Worm (Caenorhabditis elegans) whole organism, L2 larva: ENCODE measurements around the gene cng-2.
A peak's percentile ranks its signal among the peaks of the same experiment; 100 is the strongest.

Source experiments
- C34F6.9 ChIP-seq: fragments of 150-350 bp; optimal IDR thresholded peaks from 2 replicates; lab custom pipeline; 2014; ENCODE audit warnings: missing biosample characterization, missing genetic modification characterization
- F13H6.1 ChIP-seq: sonication (generic microtip); optimal IDR thresholded peaks from 2 replicates; lab custom pipeline; 2016; ENCODE audit warnings: missing genetic modification characterization, missing compliant biosample characterization
- R02D3.7 ChIP-seq: fragments of 150-350 bp; optimal IDR thresholded peaks from 2 replicates; lab custom pipeline; 2014; ENCODE audit warnings: missing biosample characterization, missing genetic modification characterization
- Y55F3AM.14 ChIP-seq: fragments of 200-800 bp; sonication (Bioruptor generic); optimal IDR thresholded peaks from 2 replicates; lab custom pipeline; 2018; ENCODE audit warnings: mild to moderate bottlenecking, missing genetic modification characterization, missing compliant biosample characterization
- ZK546.5 ChIP-seq: sonication (generic microtip); optimal IDR thresholded peaks from 2 replicates; lab custom pipeline; 2017; ENCODE audit warnings: missing biosample characterization, missing genetic modification characterization
- alr-1 ChIP-seq: fragments of 150-350 bp; optimal IDR thresholded peaks from 2 replicates; lab custom pipeline; 2014; ENCODE audit warnings: missing biosample characterization, missing genetic modification characterization
- aly-2 ChIP-seq: fragments of 150-350 bp; optimal IDR thresholded peaks from 2 replicates; lab custom pipeline; 2014; ENCODE audit warnings: missing biosample characterization, missing genetic modification characterization
- ama-1 ChIP-seq: fragments of 150-350 bp; optimal IDR thresholded peaks from 2 replicates; lab custom pipeline; 2018; ENCODE audit warnings: inconsistent platforms
- blmp-1 ChIP-seq: sonication (generic microtip); optimal IDR thresholded peaks from 2 replicates; lab custom pipeline; 2017; ENCODE audit warnings: missing genetic modification characterization, mild to moderate bottlenecking, missing compliant biosample characterization, antibody characterized with exemption, moderate library complexity; ENCODE audit not compliant: insufficient read depth
- ceh-16 ChIP-seq: fragments of 150-350 bp; optimal IDR thresholded peaks from 2 replicates; lab custom pipeline; 2014; ENCODE audit warnings: missing biosample characterization, missing genetic modification characterization
- ceh-82 ChIP-seq: fragments of 150-350 bp; optimal IDR thresholded peaks from 2 replicates; lab custom pipeline; 2014; ENCODE audit warnings: missing biosample characterization, missing genetic modification characterization
- crh-2 ChIP-seq: sonication (generic microtip); optimal IDR thresholded peaks from 2 replicates; lab custom pipeline; 2017; ENCODE audit warnings: missing biosample characterization, missing genetic modification characterization
- dmd-4 ChIP-seq: sonication (generic microtip); optimal IDR thresholded peaks from 2 replicates; lab custom pipeline; 2017; ENCODE audit warnings: missing biosample characterization, missing genetic modification characterization
- egl-27 ChIP-seq: sonication (generic microtip); optimal IDR thresholded peaks from 3 replicates; lab custom pipeline; 2017; ENCODE audit warnings: missing biosample characterization, missing genetic modification reagents, missing genetic modification characterization
- elt-1 ChIP-seq: fragments of 150-350 bp; optimal IDR thresholded peaks from 2 replicates; lab custom pipeline; 2014; ENCODE audit warnings: missing biosample characterization, missing genetic modification characterization
- elt-3 ChIP-seq: sonication (generic microtip); optimal IDR thresholded peaks from 2 replicates; lab custom pipeline; 2017; ENCODE audit warnings: missing biosample characterization, missing genetic modification characterization
- fos-1 ChIP-seq: fragments of 150-350 bp; optimal IDR thresholded peaks from 2 replicates; lab custom pipeline; 2014; ENCODE audit warnings: missing biosample characterization, missing genetic modification characterization
- gmeb-1 ChIP-seq: fragments of 150-350 bp; optimal IDR thresholded peaks from 2 replicates; lab custom pipeline; 2014; ENCODE audit warnings: missing biosample characterization, missing genetic modification characterization
- lin-11 ChIP-seq: fragments of 150-350 bp; sonication (generic microtip); optimal IDR thresholded peaks from 2 replicates; lab custom pipeline; 2014; ENCODE audit warnings: missing biosample characterization, missing genetic modification characterization, inconsistent platforms, mixed read lengths
- lin-13 ChIP-seq: fragments of 150-350 bp; optimal IDR thresholded peaks from 2 replicates; lab custom pipeline; 2014; ENCODE audit warnings: missing biosample characterization, missing genetic modification reagents, missing genetic modification characterization
- lin-39 ChIP-seq: fragments of 150-350 bp; optimal IDR thresholded peaks from 2 replicates; lab custom pipeline; 2014; ENCODE audit warnings: missing biosample characterization, missing genetic modification reagents, missing genetic modification characterization
- lsy-2 ChIP-seq, 2 experiments: fragments of 150-350 bp in 1 of 2; sonication (generic microtip) in 1 of 2; optimal IDR thresholded peaks; 2 replicates each; lab custom pipeline; 2014 to 2017; ENCODE audit warnings: missing biosample characterization in 2 of 2, missing genetic modification characterization in 2 of 2
- mab-5 ChIP-seq: fragments of 150-350 bp; optimal IDR thresholded peaks from 2 replicates; lab custom pipeline; 2014; ENCODE audit warnings: missing biosample characterization, missing genetic modification characterization
- mbf-1 ChIP-seq: sonication (generic microtip); optimal IDR thresholded peaks from 2 replicates; lab custom pipeline; 2017; ENCODE audit warnings: missing biosample characterization, missing genetic modification characterization
- mdl-1 ChIP-seq, 2 experiments: fragments of 150-350 bp in 1 of 2; sonication (generic microtip) in 1 of 2; optimal IDR thresholded peaks; 2 replicates each; lab custom pipeline; 2017; ENCODE audit warnings: missing biosample characterization in 2 of 2, missing genetic modification characterization in 2 of 2
- nhr-10 ChIP-seq: sonication (generic microtip); optimal IDR thresholded peaks from 2 replicates; lab custom pipeline; 2017; ENCODE audit warnings: missing biosample characterization, missing genetic modification characterization
- nhr-11 ChIP-seq: fragments of 150-350 bp; optimal IDR thresholded peaks from 2 replicates; lab custom pipeline; 2014; ENCODE audit warnings: missing biosample characterization, missing genetic modification characterization
- nhr-12 ChIP-seq: fragments of 150-350 bp; optimal IDR thresholded peaks from 2 replicates; lab custom pipeline; 2014; ENCODE audit warnings: missing biosample characterization, missing genetic modification characterization
- nhr-129 ChIP-seq: fragments of 150-350 bp; optimal IDR thresholded peaks from 2 replicates; lab custom pipeline; 2014; ENCODE audit warnings: missing biosample characterization, missing genetic modification characterization
- nhr-21 ChIP-seq: fragments of 150-350 bp; optimal IDR thresholded peaks from 2 replicates; lab custom pipeline; 2014; ENCODE audit warnings: missing biosample characterization, missing genetic modification characterization
- nhr-23 ChIP-seq: fragments of 150-350 bp; optimal IDR thresholded peaks from 2 replicates; lab custom pipeline; 2014; ENCODE audit warnings: missing biosample characterization, missing genetic modification reagents, missing genetic modification characterization
- nhr-237 ChIP-seq: fragments of 150-350 bp; optimal IDR thresholded peaks from 2 replicates; lab custom pipeline; 2014; ENCODE audit warnings: missing biosample characterization, missing genetic modification characterization
- nhr-25 ChIP-seq: fragments of 150-350 bp; sonication (generic microtip); optimal IDR thresholded peaks from 3 replicates; lab custom pipeline; 2014; ENCODE audit warnings: missing biosample characterization, missing genetic modification characterization
- nhr-6 ChIP-seq: fragments of 150-350 bp; optimal IDR thresholded peaks from 2 replicates; lab custom pipeline; 2014; ENCODE audit warnings: missing biosample characterization, missing genetic modification characterization
- nhr-77 ChIP-seq: fragments of 150-350 bp; optimal IDR thresholded peaks from 2 replicates; lab custom pipeline; 2014; ENCODE audit warnings: missing biosample characterization, missing genetic modification characterization
- peb-1 ChIP-seq: fragments of 150-350 bp; optimal IDR thresholded peaks from 2 replicates; lab custom pipeline; 2014; ENCODE audit warnings: missing biosample characterization, missing genetic modification characterization
- sem-4 ChIP-seq: fragments of 150-350 bp; optimal IDR thresholded peaks from 2 replicates; lab custom pipeline; 2014; ENCODE audit warnings: missing biosample characterization, missing genetic modification reagents, missing genetic modification characterization
- skn-1 ChIP-seq: sonication (generic microtip); optimal IDR thresholded peaks from 2 replicates; lab custom pipeline; 2017; ENCODE audit warnings: missing biosample characterization, missing genetic modification characterization
- sma-3 ChIP-seq: sonication (generic microtip); optimal IDR thresholded peaks from 2 replicates; lab custom pipeline; 2016; ENCODE audit warnings: missing genetic modification reagents, missing genetic modification characterization, missing compliant biosample characterization
- sma-9 ChIP-seq, 2 experiments: fragments of 150-350 bp in 1 of 2; sonication (generic microtip) in 1 of 2; optimal IDR thresholded peaks; 2 replicates each; lab custom pipeline; 2014 to 2016; ENCODE audit warnings: missing genetic modification characterization in 2 of 2, mild to moderate bottlenecking in 1 of 2, missing biosample characterization in 1 of 2, missing compliant biosample characterization in 1 of 2, missing genetic modification reagents in 1 of 2, moderate library complexity in 1 of 2
- snpc-4 ChIP-seq: fragments of 150-350 bp; optimal IDR thresholded peaks from 2 replicates; lab custom pipeline; 2014; ENCODE audit warnings: missing biosample characterization, missing genetic modification characterization
- unc-39 ChIP-seq: fragments of 150-350 bp; optimal IDR thresholded peaks from 2 replicates; lab custom pipeline; 2014; ENCODE audit warnings: missing biosample characterization, missing genetic modification characterization
- unc-55 ChIP-seq: fragments of 150-350 bp; sonication (generic microtip); optimal IDR thresholded peaks from 3 replicates; lab custom pipeline; 2014; ENCODE audit warnings: missing biosample characterization, missing genetic modification reagents, missing genetic modification characterization
- unc-62 ChIP-seq: fragments of 150-350 bp; optimal IDR thresholded peaks from 2 replicates; lab custom pipeline; 2014; ENCODE audit warnings: missing biosample characterization, missing genetic modification reagents, missing genetic modification characterization
- zag-1 ChIP-seq: fragments of 150-350 bp; optimal IDR thresholded peaks from 2 replicates; lab custom pipeline; 2014; ENCODE audit warnings: missing biosample characterization, missing genetic modification characterization
- ztf-1 ChIP-seq: fragments of 200-800 bp; sonication (Bioruptor generic); conservative IDR thresholded peaks from 2 replicates; pipeline ENCODE4 v1.3.6; 2022; ENCODE audit warnings: missing genetic modification characterization, missing compliant biosample characterization
- ztf-11 ChIP-seq: sonication (generic microtip); optimal IDR thresholded peaks from 2 replicates; lab custom pipeline; 2017; ENCODE audit warnings: missing biosample characterization, missing genetic modification characterization
- ztf-4 ChIP-seq: fragments of 150-350 bp; optimal IDR thresholded peaks from 2 replicates; lab custom pipeline; 2014; ENCODE audit warnings: missing biosample characterization, missing genetic modification characterization

The cng-2 gene

DNA sequence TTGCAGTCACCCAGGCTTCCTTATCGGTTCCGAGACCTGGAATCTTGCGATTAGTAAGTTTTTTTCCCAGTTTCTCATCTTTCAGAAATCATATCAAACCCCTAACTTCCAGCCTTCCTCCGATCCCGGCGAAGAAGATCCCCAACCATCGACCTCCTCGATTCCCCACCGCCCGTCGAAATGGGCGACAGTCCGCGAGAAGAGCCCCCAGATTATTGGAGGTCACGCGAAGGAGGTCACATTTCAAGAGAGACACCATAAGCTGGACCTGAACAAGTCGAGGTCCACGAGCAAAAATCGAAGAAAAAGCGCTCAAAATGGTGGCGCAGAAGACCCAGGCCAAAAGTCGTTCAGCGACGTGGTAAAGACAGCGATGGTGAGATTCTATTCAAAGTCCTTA, 506 bp downstream of the cng-2 start:
- TF ChIP-seq mab-5 (tag; lab: Kevin White, UChicago) (no peak), egl-27 (no peak), fos-1 (tag; lab: Kevin White, UChicago) (no peak), nhr-12 (tag; lab: Kevin White, UChicago) (no peak), lsy-2 (tag; optimal IDR thresholded peaks at IDR 0.05; lab: Kevin White, UChicago) (no peak), lin-13 (no peak), ztf-11 (tag; lab: Kevin White, UChicago) (no peak), nhr-10 (tag; lab: Kevin White, UChicago) (no peak), skn-1 (no peak), snpc-4 (no peak)

DNA sequence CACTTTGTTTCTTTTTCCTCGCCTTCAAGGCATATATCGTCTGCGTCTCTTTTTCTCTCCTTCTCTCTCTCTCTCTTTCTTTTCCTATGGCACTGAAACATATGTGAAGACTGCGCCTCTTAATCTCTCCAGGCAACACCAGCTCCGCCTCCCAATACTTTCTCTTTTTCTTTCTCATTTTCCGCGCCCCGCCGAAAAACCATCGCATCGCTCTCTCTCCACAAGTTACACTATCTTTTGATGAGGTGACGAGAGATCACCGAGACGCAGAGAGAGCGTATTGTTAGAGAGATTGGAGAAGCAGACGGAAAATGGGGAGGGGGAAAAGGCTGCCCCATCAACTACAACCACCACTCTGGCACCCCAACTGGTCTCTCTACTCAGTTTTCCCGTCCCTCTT, 11.8 kb downstream of the cng-2 start:
- TF ChIP-seq lin-11, result no peak
- peak; percentile 85 for TF ChIP-seq mab-5 (tag; lab: Kevin White, UChicago)
- TF ChIP-seq skn-1, result no peak
- peak; percentile 75 for TF ChIP-seq egl-27
- no peak for TF ChIP-seq aly-2 (tag; lab: Kevin White, UChicago)
- TF ChIP-seq sem-4 (tag; lab: Kevin White, UChicago), result peak; percentile 81
- no peak for TF ChIP-seq unc-39 (tag; lab: Kevin White, UChicago)
- TF ChIP-seq elt-1, result no peak
- TF ChIP-seq nhr-10 (tag; lab: Kevin White, UChicago), result no peak
- TF ChIP-seq Y55F3AM.14 (GFP tag; lab: Kevin White, UChicago), result peak; percentile 62
- peak; percentile 76 for TF ChIP-seq fos-1 (tag; lab: Kevin White, UChicago)
- peak; percentile 91 for TF ChIP-seq zag-1 (tag; lab: Kevin White, UChicago)
- no peak for TF ChIP-seq mbf-1 (tag; lab: Kevin White, UChicago)
- peak; percentile 82 for TF ChIP-seq lin-13
- peak; percentile 67 for TF ChIP-seq nhr-25
- peak; percentile 61 for TF ChIP-seq nhr-21 (tag; lab: Kevin White, UChicago)
- TF ChIP-seq ztf-1 (GFP tag; lab: Robert Waterston, UW), result no peak
- peak; percentile 89 for TF ChIP-seq crh-2
- no peak for TF ChIP-seq snpc-4
- no peak for TF ChIP-seq ceh-16
- TF ChIP-seq nhr-6 (tag; lab: Kevin White, UChicago), result peak; percentile 75
- TF ChIP-seq unc-55 (GFP tag; lab: Kevin White, UChicago), result peak; percentile 87
- TF ChIP-seq ZK546.5 (tag; lab: Kevin White, UChicago), result no peak
- TF ChIP-seq peb-1 (tag; lab: Kevin White, UChicago), result no peak
- TF ChIP-seq lin-39, result no peak
- peak; percentile 41 for TF ChIP-seq ama-1 (lab: Kevin White, UChicago)
- peak; percentile 12 for TF ChIP-seq nhr-11 (tag; lab: Kevin White, UChicago)
- TF ChIP-seq nhr-237 (tag; lab: Kevin White, UChicago), result no peak
- no peak for TF ChIP-seq ceh-82 (tag; lab: Kevin White, UChicago)
- TF ChIP-seq sma-3 (GFP tag; lab: Kevin White, UChicago), result peak; percentile 60
- TF ChIP-seq ztf-4, result peak; percentile 60
- no peak for TF ChIP-seq gmeb-1
- TF ChIP-seq elt-3 (tag; lab: Kevin White, UChicago), result no peak
- peak; percentile 95 for TF ChIP-seq blmp-1
- peak; percentile 56 for TF ChIP-seq dmd-4 (tag; lab: Kevin White, UChicago)
- TF ChIP-seq ztf-11 (tag; lab: Kevin White, UChicago), result no peak
- no peak for TF ChIP-seq alr-1 (tag; lab: Kevin White, UChicago)
- TF ChIP-seq unc-62 (GFP tag; lab: Kevin White, UChicago), result peak; percentile 24
- TF ChIP-seq lsy-2 (tag; optimal IDR thresholded peaks at IDR 0.05; lab: Kevin White, UChicago), result peak; percentile 46 to 85
- no peak for TF ChIP-seq nhr-77
- no peak for TF ChIP-seq nhr-12 (tag; lab: Kevin White, UChicago)
- TF ChIP-seq mdl-1 (tag; optimal IDR thresholded peaks at IDR 0.05; lab: Kevin White, UChicago), result peak in 1 of 2 experiments; percentile 64
- no peak for TF ChIP-seq nhr-23 (tag; lab: Kevin White, UChicago)
- peak; percentile 90 for TF ChIP-seq C34F6.9 (tag; lab: Kevin White, UChicago)
- TF ChIP-seq nhr-129, result peak; percentile 90
- TF ChIP-seq R02D3.7, result no peak
- TF ChIP-seq F13H6.1 (tag; lab: Kevin White, UChicago), result peak; percentile 93
- TF ChIP-seq sma-9 (GFP tag; optimal IDR thresholded peaks at IDR 0.05; lab: Kevin White, UChicago), result peak; percentile 86
- no peak for TF ChIP-seq sma-9 (tag; optimal IDR thresholded peaks at IDR 0.05; lab: Kevin White, UChicago)
- TF ChIP-seq, all 48 proteins: peak for 25
